Fruit fly (Drosophila melanogaster) whole organism, embryonic: ENCODE results near the gene CG7742.

Experiments
- B-H1 ChIP-seq: fragments of 200-800 bp; sonication (Bioruptor generic); IDR thresholded peaks from 3 replicates; pipeline ENCODE4 v1.3.6; 2022; ENCODE audit warnings: missing biosample characterization, missing genetic modification characterization
- CG10654 ChIP-seq: fragments of 200-800 bp; sonication (Bioruptor generic); optimal IDR thresholded peaks from 2 replicates; lab custom pipeline; 2016; ENCODE audit warnings: missing biosample characterization, missing genetic modification characterization
- CG12219 ChIP-seq: fragments of 200-800 bp; sonication (Bioruptor generic); optimal IDR thresholded peaks from 3 replicates; lab custom pipeline; 2018; ENCODE audit warnings: missing biosample characterization, mild to moderate bottlenecking, missing genetic modification characterization
- CG12391 ChIP-seq: fragments of 200-800 bp; sonication (Bioruptor generic); optimal IDR thresholded peaks from 3 replicates; lab custom pipeline; 2018; ENCODE audit warnings: missing biosample characterization, mild to moderate bottlenecking, missing genetic modification characterization, moderate library complexity
- CG12942 ChIP-seq: fragments of 200-800 bp; sonication (Bioruptor generic); optimal IDR thresholded peaks from 3 replicates; lab custom pipeline; 2016; ENCODE audit warnings: missing biosample characterization, missing genetic modification characterization
- CG1529 ChIP-seq: fragments of 200-800 bp; sonication (Bioruptor generic); optimal IDR thresholded peaks from 3 replicates; lab custom pipeline; 2018; ENCODE audit warnings: missing biosample characterization, missing genetic modification characterization
- CG15601 ChIP-seq: fragments of 200-800 bp; sonication (Bioruptor generic); optimal IDR thresholded peaks from 3 replicates; lab custom pipeline; 2019; ENCODE audit warnings: missing biosample characterization, mild to moderate bottlenecking, missing genetic modification characterization, moderate library complexity
- CG1602 ChIP-seq: fragments of 200-800 bp; sonication (Bioruptor generic); optimal IDR thresholded peaks from 3 replicates; lab custom pipeline; 2016; ENCODE audit warnings: missing biosample characterization, missing genetic modification characterization
- CG17186 ChIP-seq: fragments of 200-800 bp; sonication (Bioruptor generic); optimal IDR thresholded peaks from 3 replicates; lab custom pipeline; 2017; ENCODE audit warnings: missing biosample characterization, missing genetic modification reagents, missing genetic modification characterization
- CG17385 ChIP-seq: fragments of 200-800 bp; sonication (Bioruptor generic); optimal IDR thresholded peaks from 3 replicates; lab custom pipeline; 2018; ENCODE audit warnings: missing biosample characterization, mild to moderate bottlenecking, missing genetic modification characterization
- CG17612 ChIP-seq: fragments of 200-800 bp; sonication (Bioruptor generic); IDR thresholded peaks from 2 replicates; pipeline ENCODE4 v1.3.6; 2022; ENCODE audit warnings: missing biosample characterization, missing genetic modification characterization
- CG17829 ChIP-seq: fragments of 200-800 bp; optimal IDR thresholded peaks from 2 replicates; lab custom pipeline; 2019; ENCODE audit warnings: missing biosample characterization, mild to moderate bottlenecking, missing genetic modification characterization, moderate library complexity
- CG2202 ChIP-seq: fragments of 200-800 bp; sonication (Bioruptor generic); optimal IDR thresholded peaks from 2 replicates; lab custom pipeline; 2018; ENCODE audit warnings: missing biosample characterization, mild to moderate bottlenecking, missing genetic modification characterization
- CG2712 ChIP-seq: fragments of 200-800 bp; optimal IDR thresholded peaks from 3 replicates; lab custom pipeline; 2019; ENCODE audit warnings: missing biosample characterization, mild to moderate bottlenecking, missing genetic modification characterization, moderate library complexity
- CG3407 ChIP-seq: fragments of 200-800 bp; sonication (Bioruptor generic); optimal IDR thresholded peaks from 2 replicates; lab custom pipeline; 2018; ENCODE audit warnings: missing biosample characterization, mild to moderate bottlenecking, missing genetic modification characterization
- CG6272 ChIP-seq: fragments of 200-800 bp; sonication (Bioruptor generic); IDR thresholded peaks from 2 replicates; pipeline ENCODE4 v1.3.6; 2022; ENCODE audit warnings: missing biosample characterization, missing genetic modification characterization
- CG7839 ChIP-seq: fragments of 200-800 bp; sonication (Bioruptor generic); optimal IDR thresholded peaks from 3 replicates; lab custom pipeline; 2018; ENCODE audit warnings: missing biosample characterization, mild to moderate bottlenecking, missing genetic modification characterization, moderate library complexity
- CG8924 ChIP-seq: fragments of 200-800 bp; optimal IDR thresholded peaks from 3 replicates; lab custom pipeline; 2019; ENCODE audit warnings: missing biosample characterization, mild to moderate bottlenecking, missing genetic modification characterization, moderate library complexity
- CG9797 ChIP-seq: fragments of 200-800 bp; sonication (Bioruptor generic); optimal IDR thresholded peaks from 3 replicates; lab custom pipeline; 2018; ENCODE audit warnings: missing biosample characterization, mild to moderate bottlenecking, missing genetic modification characterization
- Gug ChIP-seq: fragments of 200-800 bp; sonication (Bioruptor generic); IDR thresholded peaks from 4 replicates; pipeline ENCODE4 v1.3.6; 2022; ENCODE audit warnings: missing biosample characterization, missing genetic modification characterization
- HLH3B ChIP-seq: fragments of 200-800 bp; sonication (Bioruptor generic); IDR thresholded peaks from 2 replicates; pipeline ENCODE4 v1.3.6; 2022; ENCODE audit warnings: missing biosample characterization, missing genetic modification characterization
- Hmx ChIP-seq: fragments of 200-800 bp; sonication (Bioruptor generic); optimal IDR thresholded peaks from 2 replicates; lab custom pipeline; 2016; ENCODE audit warnings: missing biosample characterization, missing genetic modification characterization
- Jarid2 ChIP-seq: fragments of 200-800 bp; sonication (Bioruptor generic); optimal IDR thresholded peaks from 3 replicates; lab custom pipeline; 2017; ENCODE audit warnings: mild to moderate bottlenecking, missing biosample characterization, missing genetic modification reagents, missing genetic modification characterization
- Mrtf ChIP-seq: fragments of 200-800 bp; sonication (Bioruptor generic); IDR thresholded peaks from 3 replicates; pipeline ENCODE4 v1.3.6; 2022; ENCODE audit warnings: missing biosample characterization, missing genetic modification characterization
- Nf-YA ChIP-seq: fragments of 200-800 bp; sonication (Bioruptor generic); IDR thresholded peaks from 2 replicates; pipeline ENCODE4 v1.3.6; 2022; ENCODE audit warnings: missing biosample characterization, missing genetic modification characterization
- Six4 ChIP-seq: fragments of 200-800 bp; sonication (Bioruptor generic); optimal IDR thresholded peaks from 2 replicates; lab custom pipeline; 2016; ENCODE audit warnings: missing biosample characterization, missing genetic modification characterization
- Vsx1 ChIP-seq: fragments of 200-800 bp; sonication (Bioruptor generic); optimal IDR thresholded peaks from 2 replicates; lab custom pipeline; 2017; ENCODE audit warnings: missing biosample characterization, mild to moderate bottlenecking, missing genetic modification characterization, missing genetic modification reagents
- ab ChIP-seq: fragments of 200-800 bp; sonication (Bioruptor generic); optimal IDR thresholded peaks from 2 replicates; lab custom pipeline; 2016; ENCODE audit warnings: missing biosample characterization, missing genetic modification characterization
- az2 ChIP-seq: fragments of 200-800 bp; sonication (Bioruptor generic); optimal IDR thresholded peaks from 3 replicates; lab custom pipeline; 2016; ENCODE audit warnings: missing biosample characterization, missing genetic modification characterization
- btn ChIP-seq: fragments of 200-800 bp; sonication (Bioruptor generic); optimal IDR thresholded peaks from 2 replicates; lab custom pipeline; 2016; ENCODE audit warnings: missing biosample characterization, missing genetic modification characterization
- dan ChIP-seq: fragments of 200-800 bp; sonication (Bioruptor generic); IDR thresholded peaks from 2 replicates; pipeline ENCODE4 v1.3.6; 2022; ENCODE audit warnings: missing biosample characterization, missing genetic modification characterization
- exex ChIP-seq: fragments of 200-800 bp; sonication (Bioruptor generic); optimal IDR thresholded peaks from 4 replicates; lab custom pipeline; 2018; ENCODE audit warnings: missing biosample characterization, mild to moderate bottlenecking, missing genetic modification characterization, moderate library complexity
- eyg ChIP-seq: fragments of 200-800 bp; sonication (Bioruptor generic); optimal IDR thresholded peaks from 3 replicates; lab custom pipeline; 2016; ENCODE audit warnings: missing biosample characterization, missing genetic modification characterization
- fu2 ChIP-seq: fragments of 200-800 bp; sonication (Bioruptor generic); optimal IDR thresholded peaks from 2 replicates; lab custom pipeline; 2016; ENCODE audit warnings: missing biosample characterization, missing genetic modification characterization
- grau ChIP-seq: fragments of 200-800 bp; optimal IDR thresholded peaks from 3 replicates; lab custom pipeline; 2019; ENCODE audit warnings: missing biosample characterization, mild to moderate bottlenecking, missing genetic modification characterization, moderate library complexity
- gsb ChIP-seq: fragments of 200-800 bp; sonication (Bioruptor generic); IDR thresholded peaks from 2 replicates; pipeline ENCODE4 v1.3.6; 2022; ENCODE audit warnings: missing biosample characterization, missing genetic modification characterization
- kah ChIP-seq: fragments of 200-800 bp; sonication (Bioruptor generic); optimal IDR thresholded peaks from 2 replicates; lab custom pipeline; 2018; ENCODE audit warnings: missing biosample characterization, mild to moderate bottlenecking, missing genetic modification characterization
- kay ChIP-seq: fragments of 200-800 bp; sonication (Bioruptor generic); optimal IDR thresholded peaks from 2 replicates; lab custom pipeline; 2016; ENCODE audit warnings: missing biosample characterization, missing genetic modification characterization
- lab ChIP-seq: fragments of 200-800 bp; sonication (Bioruptor generic); optimal IDR thresholded peaks from 3 replicates; lab custom pipeline; 2017; ENCODE audit warnings: missing biosample characterization, missing genetic modification characterization, mild to moderate bottlenecking, moderate library complexity, missing genetic modification reagents
- nau ChIP-seq: fragments of 200-800 bp; sonication (Bioruptor generic); optimal IDR thresholded peaks from 3 replicates; lab custom pipeline; 2017; ENCODE audit warnings: missing biosample characterization, mild to moderate bottlenecking, missing genetic modification characterization, missing genetic modification reagents
- nerfin-1 ChIP-seq: fragments of 200-800 bp; sonication (Bioruptor generic); optimal IDR thresholded peaks from 3 replicates; lab custom pipeline; 2019; ENCODE audit warnings: missing biosample characterization, mild to moderate bottlenecking, missing genetic modification characterization, moderate library complexity
- nom ChIP-seq: fragments of 200-800 bp; sonication (Bioruptor generic); optimal IDR thresholded peaks from 2 replicates; lab custom pipeline; 2017; ENCODE audit warnings: missing biosample characterization, missing genetic modification characterization, mild to moderate bottlenecking, moderate library complexity, missing genetic modification reagents
- pfk ChIP-seq: fragments of 200-800 bp; sonication (Bioruptor generic); optimal IDR thresholded peaks from 2 replicates; lab custom pipeline; 2018; ENCODE audit warnings: missing biosample characterization, mild to moderate bottlenecking, missing genetic modification characterization, moderate library complexity
- row ChIP-seq: fragments of 200-800 bp; sonication (Bioruptor generic); IDR thresholded peaks from 3 replicates; pipeline ENCODE4 v1.3.6; 2022; ENCODE audit warnings: missing biosample characterization, missing genetic modification characterization
- shn ChIP-seq: fragments of 200-800 bp; sonication (Bioruptor generic); optimal IDR thresholded peaks from 3 replicates; lab custom pipeline; 2016; ENCODE audit warnings: missing biosample characterization, missing genetic modification characterization
- stwl ChIP-seq: fragments of 200-800 bp; sonication (Bioruptor generic); optimal IDR thresholded peaks from 3 replicates; lab custom pipeline; 2018; ENCODE audit warnings: missing biosample characterization, mild to moderate bottlenecking, missing genetic modification characterization, moderate library complexity
- tio ChIP-seq: fragments of 200-800 bp; sonication (Bioruptor generic); optimal IDR thresholded peaks from 2 replicates; lab custom pipeline; 2017; ENCODE audit warnings: missing biosample characterization, missing genetic modification characterization, inconsistent platforms
- twi ChIP-seq: fragments of 200-800 bp; optimal IDR thresholded peaks from 2 replicates; lab custom pipeline; 2019; ENCODE audit warnings: missing biosample characterization, mild to moderate bottlenecking, missing genetic modification characterization, moderate library complexity
- unc-4 ChIP-seq: fragments of 200-800 bp; sonication (Bioruptor generic); IDR thresholded peaks from 2 replicates; pipeline ENCODE4 v1.3.6; 2022; ENCODE audit warnings: missing biosample characterization, missing genetic modification characterization; ENCODE audit not compliant: partially characterized antibody
- zfh1 ChIP-seq: fragments of 200-800 bp; sonication (Bioruptor generic); IDR thresholded peaks from 3 replicates; pipeline ENCODE4 v1.3.6; 2022; ENCODE audit warnings: missing biosample characterization, missing genetic modification characterization

The CG7742 gene

dm6 chr2L:5237899-5238566 is 23.2 kb upstream of the CG7742 start (continued):
- TF ChIP-seq Gug (no peak; the same call in 3 of the 4 replicates), CG2712 (tag; lab: Kevin White, UChicago) (peak; percentile 93), CG17385 (GFP tag; lab: Kevin White, UChicago) (peak; percentile 62), HLH3B (GFP tag; lab: Robert Waterston, UW) (peak; percentile 65), az2 (GFP tag; lab: Kevin White, UChicago) (peak; percentile 69), lab (GFP tag; lab: Kevin White, UChicago) (peak; percentile 21), twi (no peak), CG10654 (GFP tag; lab: Kevin White, UChicago) (peak; percentile 20), CG1602 (peak; percentile 54), CG15601 (tag; lab: Kevin White, UChicago) (peak; percentile 81), eyg (GFP tag; lab: Kevin White, UChicago) (no peak), CG3407 (GFP tag; lab: Kevin White, UChicago) (peak; percentile 65), stwl (tag; lab: Kevin White, UChicago) (peak; percentile 31), CG12942 (GFP tag; lab: Kevin White, UChicago) (peak; percentile 26), kah (GFP tag; lab: Kevin White, UChicago) (no peak), shn (GFP tag; lab: Kevin White, UChicago) (no peak), btn (GFP tag; lab: Kevin White, UChicago) (no peak), Vsx1 (peak; percentile 37), exex (tag; lab: Kevin White, UChicago) (no peak), gsb (no peak), ab (GFP tag; lab: Kevin White, UChicago) (no peak), B-H1 (GFP tag; lab: Robert Waterston, UW) (no peak), CG6272 (GFP tag; lab: Robert Waterston, UW) (no peak), CG17186 (GFP tag; lab: Kevin White, UChicago) (no peak), zfh1 (GFP tag; lab: Robert Waterston, UW) (peak; percentile 55; the same call in 2 of the 3 replicates), kay (peak; percentile 5), unc-4 (no peak), row (peak; percentile 76), Mrtf (GFP tag; lab: Robert Waterston, UW) (no peak), CG9797 (GFP tag; lab: Kevin White, UChicago) (no peak), Six4 (GFP tag; lab: Kevin White, UChicago) (peak; percentile 46), nom (GFP tag; lab: Kevin White, UChicago) (no peak), CG2202 (peak; percentile 80), nau (peak; percentile 16), Jarid2 (GFP tag; lab: Kevin White, UChicago) (no peak), CG1529 (GFP tag; lab: Kevin White, UChicago) (peak; percentile 59), CG17612 (no peak), CG7839 (tag; lab: Kevin White, UChicago) (peak; percentile 66), CG17829 (tag; lab: Kevin White, UChicago) (peak; percentile 89), CG12219 (GFP tag; lab: Kevin White, UChicago) (no peak), dan (GFP tag; lab: Robert Waterston, UW) (no peak), pfk (GFP tag; lab: Kevin White, UChicago) (no peak), grau (tag; lab: Kevin White, UChicago) (peak; percentile 70), CG12391 (tag; lab: Kevin White, UChicago) (peak; percentile 90), Hmx (no peak), CG8924 (tag; lab: Kevin White, UChicago) (peak; percentile 81), tio (GFP tag; lab: Kevin White, UChicago) (peak; percentile 53), fu2 (GFP tag; lab: Kevin White, UChicago) (no peak), nerfin-1 (tag; lab: Kevin White, UChicago) (peak; percentile 54), Nf-YA (GFP tag; lab: Robert Waterston, UW) (no peak)
